Fruit fly (Drosophila melanogaster) whole organism: ENCODE data around the gene CG34328.

Experiments used
- CG8478 ChIP-seq: fragments of >200 bp; optimal IDR thresholded peaks from 2 replicates; lab custom pipeline; 2018; ENCODE audit warnings: inconsistent platforms
- Dll ChIP-seq: fragments of >200 bp; optimal IDR thresholded peaks from 2 replicates; lab custom pipeline; 2017
- EcR ChIP-seq, 2 experiments: fragments of >200 bp; optimal IDR thresholded peaks; 2 replicates each; lab custom pipeline; 2017; ENCODE audit warnings: missing biosample characterization in 2 of 2, missing genetic modification characterization in 2 of 2, missing genetic modification reagents in 2 of 2
- pan ChIP-seq: fragments of >200 bp; optimal IDR thresholded peaks from 2 replicates; lab custom pipeline; 2017
- psq ChIP-seq: fragments of >200 bp; optimal IDR thresholded peaks from 2 replicates; lab custom pipeline; 2017
- usp ChIP-seq: fragments of >200 bp; optimal IDR thresholded peaks from 2 replicates; lab custom pipeline; 2017; ENCODE audit warnings: missing biosample characterization, missing genetic modification characterization, mixed read lengths

CG34328 gene

DNA sequence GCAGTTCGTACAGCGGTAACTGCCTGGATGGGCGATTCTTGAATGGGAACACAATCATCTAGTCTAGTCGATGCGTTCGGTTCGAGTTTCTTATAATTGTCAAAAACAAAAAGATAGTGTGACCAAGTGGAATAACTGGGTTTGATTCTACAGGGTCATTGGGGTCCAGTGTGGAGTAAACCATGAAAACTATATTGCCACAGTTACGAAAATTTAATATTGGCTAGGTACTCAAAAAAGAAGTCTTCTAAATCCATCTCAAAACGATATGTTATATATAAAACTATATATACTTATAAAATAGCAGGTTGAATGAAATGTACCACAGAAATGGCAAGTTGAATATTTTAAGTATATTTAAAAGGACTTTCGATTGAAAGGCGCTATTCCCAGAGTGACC is at the start of gene CG34328:
TSS of gene CG34328 (minus strand) at position 101 of the 400 bp plus-strand sequence.
- TF ChIP-seq psq (lab: Kevin White, UChicago) = no peak
- TF ChIP-seq usp (GFP tag; lab: Kevin White, UChicago) = no peak
- no peak for TF ChIP-seq CG8478
- no peak for TF ChIP-seq Dll (lab: Kevin White, UChicago)
- TF ChIP-seq pan = no peak
- no peak for TF ChIP-seq EcR (GFP tag; optimal IDR thresholded peaks at IDR 0.05; lab: Kevin White, UChicago)

DNA sequence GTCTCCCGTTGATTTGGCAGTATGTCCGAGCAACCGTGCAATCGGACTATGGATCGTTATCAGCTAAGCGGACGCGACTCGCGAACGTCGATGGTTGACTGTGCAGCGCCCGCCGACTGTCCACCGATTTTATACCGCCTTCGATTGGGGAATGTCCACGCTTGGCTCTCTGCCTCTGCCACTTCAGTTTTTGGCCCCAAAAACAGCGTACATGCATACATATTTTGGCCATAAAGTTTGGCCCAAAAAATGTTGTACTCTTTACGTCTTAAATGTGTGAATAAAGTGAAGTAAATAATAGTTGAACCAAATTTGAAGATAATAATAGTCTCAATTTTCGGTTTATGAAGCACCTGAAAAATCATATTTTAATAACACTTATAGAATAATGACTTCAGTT is 40.6 kb upstream of the CG34328 start, which contains the start of gene CG32548:
TSS of gene CG32548 (minus strand) at position 101 of the 400 bp plus-strand sequence.
- no peak for TF ChIP-seq usp (GFP tag; lab: Kevin White, UChicago)
- TF ChIP-seq psq (lab: Kevin White, UChicago) = no peak
- no peak for TF ChIP-seq EcR (GFP tag; optimal IDR thresholded peaks at IDR 0.05; lab: Kevin White, UChicago)
- no peak for TF ChIP-seq CG8478
- no peak for TF ChIP-seq Dll (lab: Kevin White, UChicago)
- no peak for TF ChIP-seq pan

DNA sequence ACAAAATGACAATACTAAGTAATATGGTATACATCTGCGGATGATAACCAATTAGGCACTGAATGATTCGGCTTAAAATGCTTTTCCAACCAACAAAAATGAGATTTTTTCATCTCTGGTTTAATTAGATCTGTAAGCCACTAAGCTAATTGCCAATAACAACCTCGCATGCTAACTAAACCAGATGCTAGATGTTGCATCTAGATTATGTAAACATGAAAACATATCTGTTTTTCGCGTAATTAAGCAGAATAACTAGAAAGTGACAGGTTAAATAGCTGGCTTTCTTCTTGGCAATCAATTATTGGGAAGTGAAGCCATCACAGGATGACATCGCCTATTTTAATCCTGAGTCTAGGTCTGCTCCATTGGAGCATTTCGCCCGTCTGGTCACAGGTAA is 39.5 kb upstream of the CG34328 start, which contains the start of gene CG43841:
TSS of gene CG43841 (plus strand) at position 301 of the 400 bp plus-strand sequence.
- TF ChIP-seq Dll (lab: Kevin White, UChicago) (no peak), usp (GFP tag; lab: Kevin White, UChicago) (no peak), EcR (GFP tag; optimal IDR thresholded peaks at IDR 0.05; lab: Kevin White, UChicago) (no peak), CG8478 (no peak), psq (lab: Kevin White, UChicago) (no peak), pan (no peak)

DNA sequence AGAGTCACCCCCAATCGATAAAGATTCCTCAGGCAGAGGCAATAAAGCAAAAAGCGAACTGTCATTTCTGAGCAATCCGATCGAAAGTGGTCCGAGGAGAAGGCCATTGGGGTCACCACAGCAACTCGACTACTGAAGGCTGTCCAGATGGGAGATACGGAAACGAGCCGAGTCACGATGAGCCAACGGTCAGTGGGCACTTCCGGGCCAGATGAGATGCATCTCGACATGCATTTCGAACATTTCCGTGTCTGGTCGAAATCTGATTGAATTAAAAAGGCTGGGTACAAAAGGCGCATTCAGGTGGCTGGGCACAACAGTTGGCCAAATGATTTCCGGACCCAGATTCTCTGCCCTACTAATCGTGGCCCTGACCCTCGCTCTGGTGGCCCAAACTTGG is 38.7 kb upstream of the CG34328 start, which contains the start of gene CG32551:
TSS of gene CG32551 (plus strand) at position 301 of the 400 bp plus-strand sequence.
- no peak for TF ChIP-seq Dll (lab: Kevin White, UChicago)
- no peak for TF ChIP-seq EcR (GFP tag; optimal IDR thresholded peaks at IDR 0.05; lab: Kevin White, UChicago)
- TF ChIP-seq pan = no peak
- TF ChIP-seq usp (GFP tag; lab: Kevin White, UChicago) = no peak
- TF ChIP-seq CG8478 = no peak
- TF ChIP-seq psq (lab: Kevin White, UChicago) = no peak

DNA sequence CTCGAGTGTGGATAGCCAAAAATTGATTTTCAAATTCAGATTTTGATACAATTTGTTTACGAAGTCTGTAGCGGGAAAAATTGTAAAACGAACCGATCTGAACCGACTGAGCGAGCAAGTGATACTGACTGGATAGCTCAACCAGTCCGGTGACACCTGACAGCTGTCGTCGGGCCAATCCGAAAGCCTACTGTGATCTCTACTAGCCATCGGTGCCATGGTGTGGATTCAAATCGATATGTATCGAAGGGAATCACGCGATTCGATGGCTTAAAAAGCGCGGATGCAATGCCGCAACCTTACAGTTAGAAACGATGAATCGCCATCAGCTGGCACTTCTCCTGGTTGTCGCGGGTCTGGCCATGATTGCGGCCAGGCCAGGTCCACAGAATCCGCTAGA is 37.3 kb upstream of the CG34328 start, which contains the start of gene CG6290:
TSS of gene CG6290 (plus strand) at position 301 of the 400 bp plus-strand sequence.
- no peak for TF ChIP-seq EcR (GFP tag; optimal IDR thresholded peaks at IDR 0.05; lab: Kevin White, UChicago)
- no peak for TF ChIP-seq Dll (lab: Kevin White, UChicago)
- no peak for TF ChIP-seq usp (GFP tag; lab: Kevin White, UChicago)
- TF ChIP-seq psq (lab: Kevin White, UChicago) = no peak
- TF ChIP-seq pan = no peak
- no peak for TF ChIP-seq CG8478

DNA sequence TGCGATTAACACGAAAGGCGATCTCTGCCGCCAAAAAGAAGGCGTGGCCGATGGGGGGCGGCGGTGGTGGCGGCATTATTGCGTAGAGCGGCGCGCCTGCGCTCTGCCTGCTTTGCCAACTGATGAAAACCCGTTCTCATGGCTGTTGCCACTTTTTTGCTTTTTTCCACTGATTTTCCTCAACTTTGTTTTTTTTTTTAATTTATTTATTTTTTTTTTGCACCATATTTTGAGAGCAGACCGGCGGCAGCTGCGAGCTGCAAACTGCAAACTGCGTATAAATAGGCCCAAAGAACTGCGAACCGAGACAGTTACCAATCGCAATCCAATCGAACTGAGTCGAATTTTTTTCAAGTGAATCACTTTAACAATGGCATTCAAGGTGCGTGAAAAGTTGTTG is 22.2 kb upstream of the CG34328 start, which contains the start of gene CG42323:
TSS of gene CG42323 (plus strand) at position 302 of the 400 bp plus-strand sequence.
- TF ChIP-seq pan (no peak), Dll (lab: Kevin White, UChicago) (no peak)

DNA sequence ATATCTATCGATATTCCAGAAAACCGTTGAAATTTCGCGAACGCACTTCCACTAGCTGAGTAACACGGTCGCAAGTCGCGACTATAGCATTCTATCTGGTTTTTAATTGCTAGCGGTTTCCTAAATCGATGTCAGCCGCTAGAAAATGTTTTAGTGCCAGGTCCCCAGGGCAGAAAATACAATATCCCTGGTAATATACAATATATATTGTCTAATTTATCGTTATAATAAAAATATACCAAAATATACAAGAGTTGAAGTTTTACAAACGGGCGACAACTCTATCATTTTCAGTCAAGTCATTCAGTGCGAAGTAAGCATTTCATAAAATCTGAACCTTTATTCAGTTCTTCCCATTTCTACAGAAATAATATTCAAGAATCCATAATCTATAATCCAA is 15.2 kb upstream of the CG34328 start, which contains the start of gene CG15056:
TSS of gene CG15056 (plus strand) at position 301 of the 400 bp plus-strand sequence.
- no peak for TF ChIP-seq psq (lab: Kevin White, UChicago)
- TF ChIP-seq Dll (lab: Kevin White, UChicago) = no peak
- TF ChIP-seq pan = no peak
- no peak for TF ChIP-seq EcR (GFP tag; optimal IDR thresholded peaks at IDR 0.05; lab: Kevin White, UChicago)
- no peak for TF ChIP-seq CG8478
- TF ChIP-seq usp (GFP tag; lab: Kevin White, UChicago) = no peak

DNA sequence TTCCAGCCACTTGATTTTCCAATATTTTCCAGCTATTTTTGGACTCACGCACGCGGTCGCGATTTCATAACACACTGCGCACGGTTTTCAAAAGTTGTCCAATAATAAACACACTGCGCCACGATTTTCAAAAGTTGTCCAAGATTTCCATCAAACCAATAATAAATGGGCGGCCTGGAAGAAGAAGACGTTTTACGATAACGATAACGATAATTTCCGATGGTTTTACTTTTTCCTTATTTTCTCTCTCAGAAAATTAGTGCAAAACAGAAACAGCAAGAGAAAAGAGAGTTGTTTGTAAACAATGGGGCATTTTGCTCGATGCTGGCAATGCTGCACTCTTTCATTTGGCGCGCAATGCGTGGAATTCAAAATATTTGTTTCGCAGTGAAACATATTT is 10.1 kb upstream of the CG34328 start, which contains the start of gene Nt5b:
TSS of gene Nt5b (minus strand) at position 207 of the 400 bp plus-strand sequence.
- TF ChIP-seq EcR (GFP tag; optimal IDR thresholded peaks at IDR 0.05; lab: Kevin White, UChicago) = no peak
- no peak for TF ChIP-seq usp (GFP tag; lab: Kevin White, UChicago)
- no peak for TF ChIP-seq pan
- TF ChIP-seq Dll (lab: Kevin White, UChicago) = no peak
- TF ChIP-seq psq (lab: Kevin White, UChicago) = no peak
- TF ChIP-seq CG8478 = no peak

DNA sequence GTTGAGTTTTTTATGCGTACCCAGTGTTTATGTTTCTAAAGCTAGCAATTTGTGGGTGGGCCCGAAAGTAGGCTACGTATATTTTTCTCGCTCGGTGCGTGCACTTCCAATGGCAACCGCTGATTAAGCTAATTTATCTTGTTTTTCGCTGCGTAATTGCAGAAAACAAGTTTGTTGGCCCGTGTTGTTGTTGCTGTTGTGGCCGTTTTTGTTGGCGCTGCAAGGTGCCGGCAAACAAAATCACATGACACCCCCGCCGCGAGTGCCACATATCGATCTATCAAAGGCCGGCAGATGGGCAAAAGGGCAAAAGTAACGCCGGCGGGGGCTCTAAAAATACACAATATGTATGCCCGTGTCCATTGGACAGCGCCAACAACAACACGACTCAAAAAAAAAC is 9.6 kb upstream of the CG34328 start:
- TF ChIP-seq pan (no peak), usp (GFP tag; lab: Kevin White, UChicago) (no peak), Dll (lab: Kevin White, UChicago) (peak; percentile 16), CG8478 (no peak)

DNA sequence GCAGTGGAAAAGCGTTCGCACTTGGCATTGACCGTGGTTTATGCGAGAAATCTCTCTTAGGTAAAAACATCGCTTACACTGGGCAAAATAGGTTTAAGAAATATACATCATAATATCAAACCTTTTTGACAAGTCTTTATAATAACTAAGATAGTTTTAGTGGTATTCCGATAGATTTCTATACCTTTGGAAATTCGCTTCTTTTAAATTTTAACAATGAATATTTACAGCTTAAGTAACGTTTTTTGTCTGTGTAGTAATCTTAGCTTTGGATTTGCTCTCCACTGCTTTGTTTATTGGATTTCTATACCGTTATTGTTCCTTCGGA is 7.5 kb upstream of the CG34328 start:
- TF ChIP-seq psq (lab: Kevin White, UChicago) (no peak), CG8478 (no peak), EcR (GFP tag; optimal IDR thresholded peaks at IDR 0.05; lab: Kevin White, UChicago) (no peak), usp (GFP tag; lab: Kevin White, UChicago) (no peak), Dll (lab: Kevin White, UChicago) (no peak), pan (no peak)

DNA sequence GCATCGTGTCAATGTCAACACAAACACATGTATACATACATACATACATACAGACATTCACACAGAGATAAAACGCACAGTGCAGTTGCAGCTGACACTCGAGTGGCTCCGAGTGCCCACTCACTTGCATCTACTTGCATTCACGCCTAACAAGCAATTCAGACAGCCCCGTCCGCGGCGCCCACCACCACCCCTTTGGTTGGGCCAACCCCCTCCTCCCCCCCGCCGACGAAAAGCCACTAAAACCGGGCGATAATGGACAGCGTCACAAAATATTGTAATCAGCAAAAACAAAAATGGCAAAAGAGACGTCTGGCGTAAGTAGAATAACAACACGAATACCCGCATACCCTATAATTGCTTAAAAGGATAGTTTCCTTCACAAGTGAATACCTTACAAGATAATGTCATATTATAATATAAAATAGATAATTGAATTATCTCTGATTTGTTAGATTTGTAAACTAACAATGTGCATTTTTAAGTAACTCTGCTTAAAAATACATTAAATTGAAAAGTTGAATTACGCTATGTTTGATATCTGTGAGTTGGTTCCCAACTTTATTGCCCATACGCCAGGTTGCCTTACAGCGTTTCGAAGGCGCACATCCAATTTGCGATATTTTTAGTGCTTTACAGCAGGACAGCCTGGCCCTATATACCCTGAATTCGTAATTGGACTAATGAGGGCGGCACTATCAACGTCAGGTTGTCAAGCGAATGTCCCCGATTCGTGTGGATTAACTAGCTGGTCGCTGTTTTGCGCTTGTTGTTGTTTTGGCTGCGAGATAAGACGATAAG is 6.9 kb upstream of the CG34328 start:
- TF ChIP-seq usp (GFP tag; lab: Kevin White, UChicago) (no peak), CG8478 (no peak), EcR (GFP tag; optimal IDR thresholded peaks at IDR 0.05; lab: Kevin White, UChicago) (no peak), Dll (lab: Kevin White, UChicago) (no peak), pan (no peak), psq (lab: Kevin White, UChicago) (no peak)

DNA sequence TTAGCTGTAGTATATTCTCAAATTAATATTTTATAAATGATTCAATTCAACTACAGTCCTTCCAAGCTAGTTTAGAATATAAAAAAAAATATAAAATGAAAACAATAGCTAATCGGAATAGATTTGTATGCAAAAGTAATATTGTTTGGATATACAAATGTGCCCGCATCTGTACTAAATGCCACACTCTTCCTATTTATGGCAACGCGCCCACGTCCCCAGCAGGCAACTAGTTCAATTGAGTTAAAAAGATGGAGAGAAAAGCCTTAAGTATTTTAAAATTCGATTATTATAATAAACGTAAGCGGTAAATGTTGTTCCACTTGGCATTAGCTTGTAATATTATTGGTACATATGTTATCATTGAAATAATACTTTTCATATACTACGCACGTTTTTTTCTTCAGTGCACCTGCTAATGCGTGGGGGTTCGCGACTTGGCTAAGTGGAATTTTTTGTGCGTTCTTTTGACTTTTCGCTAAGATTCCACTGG is 5.7 kb upstream of the CG34328 start:
- TF ChIP-seq Dll (lab: Kevin White, UChicago) (no peak), EcR (GFP tag; optimal IDR thresholded peaks at IDR 0.05; lab: Kevin White, UChicago) (no peak), pan (no peak), usp (GFP tag; lab: Kevin White, UChicago) (no peak), CG8478 (no peak), psq (lab: Kevin White, UChicago) (no peak)
